Fruit fly (Drosophila melanogaster) whole organism, embryonic: ENCODE results near the gene CG10337.

Experiments used
- Atf6 ChIP-seq: fragments of 200-800 bp; sonication (Bioruptor generic); IDR thresholded peaks from 2 replicates; pipeline ENCODE4 v1.3.6; 2022; ENCODE audit warnings: missing biosample characterization, missing genetic modification characterization
- Bteb2 ChIP-seq: fragments of 200-800 bp; sonication (Bioruptor generic); optimal IDR thresholded peaks from 2 replicates; lab custom pipeline; 2016; ENCODE audit warnings: missing biosample characterization, missing genetic modification characterization
- CG1024 ChIP-seq: fragments of 200-800 bp; sonication (Bioruptor generic); IDR thresholded peaks from 2 replicates; pipeline ENCODE4 v1.3.6; 2022; ENCODE audit warnings: missing biosample characterization, missing genetic modification characterization
- CG10979 ChIP-seq: fragments of 200-800 bp; sonication (Bioruptor generic); optimal IDR thresholded peaks from 2 replicates; lab custom pipeline; 2018; ENCODE audit warnings: missing biosample characterization, mild to moderate bottlenecking, missing genetic modification characterization, moderate library complexity
- CG12104 ChIP-seq: fragments of 200-800 bp; sonication (Bioruptor generic); optimal IDR thresholded peaks from 3 replicates; lab custom pipeline; 2016; ENCODE audit warnings: missing biosample characterization, missing genetic modification characterization
- CG13894 ChIP-seq: fragments of 200-800 bp; sonication (Bioruptor generic); optimal IDR thresholded peaks from 3 replicates; lab custom pipeline; 2018; ENCODE audit warnings: missing biosample characterization, mild to moderate bottlenecking, missing genetic modification characterization, moderate library complexity
- CG15601 ChIP-seq: fragments of 200-800 bp; sonication (Bioruptor generic); optimal IDR thresholded peaks from 3 replicates; lab custom pipeline; 2019; ENCODE audit warnings: missing biosample characterization, mild to moderate bottlenecking, missing genetic modification characterization, moderate library complexity
- CG1602 ChIP-seq: fragments of 200-800 bp; sonication (Bioruptor generic); optimal IDR thresholded peaks from 3 replicates; lab custom pipeline; 2016; ENCODE audit warnings: missing biosample characterization, missing genetic modification characterization
- CG17359 ChIP-seq: fragments of 200-800 bp; sonication (Bioruptor generic); optimal IDR thresholded peaks from 3 replicates; lab custom pipeline; 2018; ENCODE audit warnings: missing biosample characterization, mild to moderate bottlenecking, missing genetic modification characterization, moderate library complexity
- CG17802 ChIP-seq: fragments of 200-800 bp; sonication (Bioruptor generic); optimal IDR thresholded peaks from 2 replicates; lab custom pipeline; 2018; ENCODE audit warnings: missing biosample characterization, mild to moderate bottlenecking, missing genetic modification characterization, moderate library complexity
- CG18764 ChIP-seq: fragments of 200-800 bp; sonication (Bioruptor generic); optimal IDR thresholded peaks from 3 replicates; lab custom pipeline; 2016; ENCODE audit warnings: missing biosample characterization, missing genetic modification characterization
- CG33557 ChIP-seq: fragments of 200-800 bp; sonication (Bioruptor generic); optimal IDR thresholded peaks from 2 replicates; lab custom pipeline; 2019; ENCODE audit warnings: missing biosample characterization, mild to moderate bottlenecking, missing genetic modification characterization, moderate library complexity
- CG3407 ChIP-seq: fragments of 200-800 bp; sonication (Bioruptor generic); optimal IDR thresholded peaks from 2 replicates; lab custom pipeline; 2018; ENCODE audit warnings: missing biosample characterization, mild to moderate bottlenecking, missing genetic modification characterization
- CG6813 ChIP-seq: fragments of 200-800 bp; sonication (Bioruptor generic); optimal IDR thresholded peaks from 2 replicates; lab custom pipeline; 2017; ENCODE audit warnings: missing biosample characterization, missing genetic modification characterization, mild to moderate bottlenecking, moderate library complexity, missing genetic modification reagents
- CG7271 ChIP-seq: fragments of 200-800 bp; sonication (Bioruptor generic); optimal IDR thresholded peaks from 2 replicates; lab custom pipeline; 2018; ENCODE audit warnings: missing biosample characterization, mild to moderate bottlenecking, missing genetic modification characterization, moderate library complexity
- CG7556 ChIP-seq: fragments of 200-800 bp; sonication (Bioruptor generic); optimal IDR thresholded peaks from 2 replicates; lab custom pipeline; 2017; ENCODE audit warnings: missing biosample characterization, mild to moderate bottlenecking, missing genetic modification characterization
- CG7839 ChIP-seq: fragments of 200-800 bp; sonication (Bioruptor generic); optimal IDR thresholded peaks from 3 replicates; lab custom pipeline; 2018; ENCODE audit warnings: missing biosample characterization, mild to moderate bottlenecking, missing genetic modification characterization, moderate library complexity
- CG8359 ChIP-seq: fragments of 200-800 bp; sonication (Bioruptor generic); optimal IDR thresholded peaks from 2 replicates; lab custom pipeline; 2017; ENCODE audit warnings: missing biosample characterization, mild to moderate bottlenecking, missing genetic modification characterization, borderline replicate concordance
- CTCF ChIP-seq: fragments of 200-800 bp; sonication (Bioruptor generic); optimal IDR thresholded peaks from 2 replicates; lab custom pipeline; 2017; ENCODE audit warnings: missing biosample characterization, mild to moderate bottlenecking, missing genetic modification characterization, moderate library complexity
- Camta ChIP-seq: fragments of 200-800 bp; sonication (Bioruptor generic); optimal IDR thresholded peaks from 2 replicates; lab custom pipeline; 2016; ENCODE audit warnings: missing biosample characterization, missing genetic modification characterization
- D19A ChIP-seq: fragments of 200-800 bp; optimal IDR thresholded peaks from 3 replicates; lab custom pipeline; 2019; ENCODE audit warnings: missing biosample characterization, mild to moderate bottlenecking, missing genetic modification characterization, moderate library complexity
- Fer1 ChIP-seq: fragments of 200-800 bp; sonication (Bioruptor generic); optimal IDR thresholded peaks from 2 replicates; lab custom pipeline; 2017; ENCODE audit warnings: missing biosample characterization, mild to moderate bottlenecking, missing genetic modification characterization
- Fer2 ChIP-seq: fragments of 200-800 bp; sonication (Bioruptor generic); optimal IDR thresholded peaks from 2 replicates; lab custom pipeline; 2018; ENCODE audit warnings: missing biosample characterization, mild to moderate bottlenecking, missing genetic modification characterization, moderate library complexity
- Hmr ChIP-seq: fragments of 200-800 bp; sonication (Bioruptor generic); optimal IDR thresholded peaks from 3 replicates; lab custom pipeline; 2017; ENCODE audit warnings: mild to moderate bottlenecking, missing biosample characterization, missing genetic modification reagents, missing genetic modification characterization
- Hr39 ChIP-seq: fragments of >200 bp; optimal IDR thresholded peaks from 2 replicates; lab custom pipeline; 2017
- Hsf ChIP-seq: fragments of 200-800 bp; sonication (Bioruptor generic); optimal IDR thresholded peaks from 3 replicates; lab custom pipeline; 2016; ENCODE audit warnings: missing biosample characterization, missing genetic modification characterization
- Lpt ChIP-seq: fragments of >200 bp; optimal IDR thresholded peaks from 2 replicates; lab custom pipeline; 2018; ENCODE audit warnings: missing biosample characterization, missing genetic modification characterization
- Nf-YA ChIP-seq: fragments of 200-800 bp; sonication (Bioruptor generic); IDR thresholded peaks from 2 replicates; pipeline ENCODE4 v1.3.6; 2022; ENCODE audit warnings: missing biosample characterization, missing genetic modification characterization
- Nf-YB ChIP-seq: fragments of 200-800 bp; sonication (Bioruptor generic); optimal IDR thresholded peaks from 3 replicates; lab custom pipeline; 2019; ENCODE audit warnings: missing biosample characterization, mild to moderate bottlenecking, missing genetic modification characterization, moderate library complexity
- Rx ChIP-seq: fragments of 200-800 bp; sonication (Bioruptor generic); IDR thresholded peaks from 2 replicates; pipeline ENCODE4 v1.3.6; 2022; ENCODE audit warnings: missing biosample characterization, missing genetic modification characterization
- Ssrp ChIP-seq: fragments of 200-800 bp; sonication (Bioruptor generic); optimal IDR thresholded peaks from 2 replicates; lab custom pipeline; 2018; ENCODE audit warnings: missing biosample characterization, mild to moderate bottlenecking, missing genetic modification characterization, moderate library complexity
- Vsx1 ChIP-seq: fragments of 200-800 bp; sonication (Bioruptor generic); optimal IDR thresholded peaks from 2 replicates; lab custom pipeline; 2017; ENCODE audit warnings: missing biosample characterization, mild to moderate bottlenecking, missing genetic modification characterization, missing genetic modification reagents
- Xbp1 ChIP-seq: fragments of 200-800 bp; sonication (Bioruptor generic); optimal IDR thresholded peaks from 3 replicates; lab custom pipeline; 2016; ENCODE audit warnings: missing biosample characterization, mild to moderate bottlenecking, missing genetic modification characterization
- az2 ChIP-seq: fragments of 200-800 bp; sonication (Bioruptor generic); optimal IDR thresholded peaks from 3 replicates; lab custom pipeline; 2016; ENCODE audit warnings: missing biosample characterization, missing genetic modification characterization
- chinmo ChIP-seq: fragments of 200-800 bp; sonication (Bioruptor generic); IDR thresholded peaks from 4 replicates; pipeline ENCODE4 v1.3.6; 2022; ENCODE audit warnings: missing biosample characterization, missing genetic modification characterization; ENCODE audit not compliant: partially characterized antibody
- crc ChIP-seq: fragments of 200-800 bp; sonication (Bioruptor generic); optimal IDR thresholded peaks from 2 replicates; lab custom pipeline; 2016; ENCODE audit warnings: missing biosample characterization, missing genetic modification characterization
- croc ChIP-seq: fragments of 200-800 bp; sonication (Bioruptor generic); conservative IDR thresholded peaks from 3 replicates; pipeline ENCODE4 v1.3.6; 2022; ENCODE audit warnings: missing biosample characterization, missing genetic modification characterization
- en ChIP-seq: fragments of 200-800 bp; sonication (Bioruptor generic); optimal IDR thresholded peaks from 2 replicates; lab custom pipeline; 2016; ENCODE audit warnings: missing biosample characterization, missing genetic modification characterization
- fu2 ChIP-seq: fragments of 200-800 bp; sonication (Bioruptor generic); optimal IDR thresholded peaks from 2 replicates; lab custom pipeline; 2016; ENCODE audit warnings: missing biosample characterization, missing genetic modification characterization
- gsb ChIP-seq: fragments of 200-800 bp; sonication (Bioruptor generic); IDR thresholded peaks from 2 replicates; pipeline ENCODE4 v1.3.6; 2022; ENCODE audit warnings: missing biosample characterization, missing genetic modification characterization
- kah ChIP-seq: fragments of 200-800 bp; sonication (Bioruptor generic); optimal IDR thresholded peaks from 2 replicates; lab custom pipeline; 2018; ENCODE audit warnings: missing biosample characterization, mild to moderate bottlenecking, missing genetic modification characterization
- lilli ChIP-seq: fragments of 200-800 bp; sonication (Bioruptor generic); optimal IDR thresholded peaks from 3 replicates; lab custom pipeline; 2016; ENCODE audit warnings: missing biosample characterization, missing genetic modification characterization
- lmd ChIP-seq: fragments of 200-800 bp; sonication (Bioruptor generic); IDR thresholded peaks from 2 replicates; pipeline ENCODE4 v1.3.6; 2022; ENCODE audit warnings: missing biosample characterization, missing genetic modification characterization
- lola ChIP-seq, 3 experiments: fragments of >200 bp in 2 of 3; fragments of 200-800 bp in 1 of 3; sonication (Bioruptor generic) in 1 of 3; optimal IDR thresholded peaks; 2 replicates each; lab custom pipeline; 2017 to 2019; ENCODE audit warnings: missing biosample characterization in 3 of 3, missing genetic modification characterization in 3 of 3, mild to moderate bottlenecking in 1 of 3, moderate library complexity in 1 of 3
- pros ChIP-seq: fragments of 200-800 bp; sonication (Bioruptor generic); optimal IDR thresholded peaks from 3 replicates; lab custom pipeline; 2019; ENCODE audit warnings: missing biosample characterization, mild to moderate bottlenecking, missing genetic modification characterization, moderate library complexity
- slou ChIP-seq: fragments of 200-800 bp; sonication (Bioruptor generic); optimal IDR thresholded peaks from 3 replicates; lab custom pipeline; 2016; ENCODE audit warnings: missing biosample characterization, missing genetic modification characterization
- sob ChIP-seq: fragments of 200-800 bp; sonication (Bioruptor generic); IDR thresholded peaks from 2 replicates; pipeline ENCODE4 v1.3.6; 2022; ENCODE audit warnings: missing biosample characterization, missing genetic modification characterization
- stwl ChIP-seq: fragments of 200-800 bp; sonication (Bioruptor generic); optimal IDR thresholded peaks from 3 replicates; lab custom pipeline; 2018; ENCODE audit warnings: missing biosample characterization, mild to moderate bottlenecking, missing genetic modification characterization, moderate library complexity
- tin ChIP-seq: fragments of 200-800 bp; sonication (Bioruptor generic); optimal IDR thresholded peaks from 3 replicates; lab custom pipeline; 2016; ENCODE audit warnings: missing biosample characterization, missing genetic modification characterization
- twi ChIP-seq: fragments of 200-800 bp; optimal IDR thresholded peaks from 2 replicates; lab custom pipeline; 2019; ENCODE audit warnings: missing biosample characterization, mild to moderate bottlenecking, missing genetic modification characterization, moderate library complexity
- z ChIP-seq: fragments of 200-800 bp; sonication (Bioruptor generic); IDR thresholded peaks from 3 replicates; pipeline ENCODE4 v1.3.6; 2022; ENCODE audit warnings: missing biosample characterization, missing genetic modification characterization

CG10337 gene

dm6 chr2L:19583926-19584392, 37.2 kb upstream of the CG10337 start, which contains the start of the genes PCNA2 and CG10366 (continued):
- TF ChIP-seq lola (GFP tag; optimal IDR thresholded peaks at IDR 0.05; lab: Kevin White, UChicago): peak in 1 of 3 experiments; percentile 60
- TF ChIP-seq Bteb2 (GFP tag; lab: Kevin White, UChicago): peak; percentile 53
- no peak for TF ChIP-seq Hr39 (lab: Kevin White, UChicago)
- peak; percentile 64 for TF ChIP-seq Fer1 (GFP tag; lab: Kevin White, UChicago)
- TF ChIP-seq Hsf (GFP tag; lab: Kevin White, UChicago): peak; percentile 78
- TF ChIP-seq CG10979: peak; percentile 51
- TF ChIP-seq CTCF (GFP tag; lab: Kevin White, UChicago): peak; percentile 4
- TF ChIP-seq Fer2 (tag; lab: Kevin White, UChicago): peak; percentile 54
- peak; percentile 39 for TF ChIP-seq CG17359 (tag; lab: Kevin White, UChicago)
- TF ChIP-seq Nf-YB (GFP tag; lab: Kevin White, UChicago): peak; percentile 55
- TF ChIP-seq Xbp1: peak; percentile 76
- no peak for TF ChIP-seq Lpt (GFP tag; lab: Kevin White, UChicago)
- peak; percentile 51 for TF ChIP-seq CG7556 (GFP tag; lab: Kevin White, UChicago)
- TF ChIP-seq gsb (GFP tag; lab: Robert Waterston, UW): no peak
- TF ChIP-seq sob: peak; percentile 50; the same call in 1 of the 2 replicates
- TF ChIP-seq CG17802 (tag; lab: Kevin White, UChicago): peak; percentile 13
- TF ChIP-seq CG8359 (GFP tag; lab: Kevin White, UChicago): no peak
- TF ChIP-seq az2 (GFP tag; lab: Kevin White, UChicago): peak; percentile 73
- peak; percentile 42 for TF ChIP-seq CG15601 (tag; lab: Kevin White, UChicago)
- TF ChIP-seq CG7839 (tag; lab: Kevin White, UChicago): peak; percentile 52
- TF ChIP-seq D19A: peak; percentile 6
- peak; percentile 24 for TF ChIP-seq CG3407
- TF ChIP-seq Atf6 (GFP tag; lab: Robert Waterston, UW): peak; percentile 42; the same call in 1 of the 2 replicates
- TF ChIP-seq stwl (tag; lab: Kevin White, UChicago): peak; percentile 56
- peak; percentile 6 for TF ChIP-seq en (GFP tag; lab: Kevin White, UChicago)
- TF ChIP-seq fu2: peak; percentile 74
- peak; percentile 57 for TF ChIP-seq twi (tag; lab: Kevin White, UChicago)
- no peak for TF ChIP-seq CG1024 (GFP tag; lab: Robert Waterston, UW)
- TF ChIP-seq Hmr (GFP tag; lab: Kevin White, UChicago): peak; percentile 77
- peak; percentile 42 for TF ChIP-seq CG1602 (GFP tag; lab: Kevin White, UChicago)
- TF ChIP-seq crc: no peak
- TF ChIP-seq lilli (GFP tag; lab: Kevin White, UChicago): peak; percentile 83
- peak; percentile 58 for TF ChIP-seq CG33557 (GFP tag; lab: Kevin White, UChicago)
- TF ChIP-seq CG18764 (GFP tag; lab: Kevin White, UChicago): peak; percentile 58
- no peak for TF ChIP-seq z (GFP tag; lab: Robert Waterston, UW)
- TF ChIP-seq tin (GFP tag; lab: Kevin White, UChicago): peak; percentile 71
- peak; percentile 33 for TF ChIP-seq slou (GFP tag; lab: Kevin White, UChicago)
- peak; percentile 51 for TF ChIP-seq Camta (GFP tag; lab: Kevin White, UChicago)
- peak; percentile 39 for TF ChIP-seq CG12104
- no peak for TF ChIP-seq CG6813 (GFP tag; lab: Kevin White, UChicago)
- TF ChIP-seq kah (GFP tag; lab: Kevin White, UChicago): no peak
- no peak; the same call in 1 of the 2 replicates for TF ChIP-seq Rx (GFP tag; lab: Robert Waterston, UW)
- no peak for TF ChIP-seq Nf-YA (GFP tag; lab: Robert Waterston, UW)
- peak; percentile 44 for TF ChIP-seq Ssrp (tag; lab: Kevin White, UChicago)
- TF ChIP-seq pros (GFP tag; lab: Kevin White, UChicago): no peak
- no peak for TF ChIP-seq croc (GFP tag; lab: Robert Waterston, UW)
- TF ChIP-seq CG13894 (tag; lab: Kevin White, UChicago): peak; percentile 0
- no peak for TF ChIP-seq Vsx1 (GFP tag; lab: Kevin White, UChicago)
- TF ChIP-seq CG7271 (tag; lab: Kevin White, UChicago): peak; percentile 50
- 0 out of 4 replicates have a peak, but pooled peaks have one; percentile 51 for TF ChIP-seq chinmo (GFP tag; lab: Robert Waterston, UW)
- peak; percentile 56 for TF ChIP-seq lmd (GFP tag; lab: Robert Waterston, UW)
